Worm (Caenorhabditis elegans) whole organism, L4 larva: ENCODE results near the gene mrpl-16.

ENCODE experiments used
- F44E2.7 ChIP-seq: fragments of 200-800 bp; sonication (Bioruptor generic); IDR thresholded peaks from 2 replicates; pipeline ENCODE4 v2.1.2; 2022; ENCODE audit warnings: missing genetic modification characterization, missing compliant biosample characterization
- Y75B8A.6 ChIP-seq: fragments of 200-800 bp; sonication (Bioruptor generic); IDR thresholded peaks from 2 replicates; pipeline ENCODE4 v1.3.6; 2022; ENCODE audit warnings: missing genetic modification reagents, missing genetic modification characterization, missing compliant biosample characterization
- ZK546.5 ChIP-seq, 2 experiments: sonication (generic microtip); optimal IDR thresholded peaks; 2 replicates each; lab custom pipeline; 2017; ENCODE audit warnings: missing biosample characterization in 2 of 2, missing genetic modification characterization in 2 of 2
- aha-1 ChIP-seq: fragments of 150-350 bp; peaks from one replicate; lab custom pipeline; 2014; ENCODE audit warnings: missing biosample characterization, missing genetic modification characterization
- aly-2 ChIP-seq: sonication (generic microtip); optimal IDR thresholded peaks from 2 replicates; lab custom pipeline; 2018; ENCODE audit warnings: missing biosample characterization, missing genetic modification characterization
- arid-1 ChIP-seq: fragments of 200-800 bp; sonication (Bioruptor generic); conservative IDR thresholded peaks from 2 replicates; pipeline ENCODE4 v1.3.6; 2022; ENCODE audit warnings: missing genetic modification reagents, missing genetic modification characterization, missing compliant biosample characterization
- ceh-82 ChIP-seq: sonication (generic microtip); optimal IDR thresholded peaks from 2 replicates; lab custom pipeline; 2017; ENCODE audit warnings: missing biosample characterization, missing genetic modification characterization
- cey-2 ChIP-seq: sonication (generic microtip); optimal IDR thresholded peaks from 3 replicates; lab custom pipeline; 2017; ENCODE audit warnings: missing genetic modification characterization, mild to moderate bottlenecking, missing compliant biosample characterization, antibody characterized with exemption, borderline replicate concordance; ENCODE audit not compliant: insufficient read depth
- daf-8 ChIP-seq: fragments of 200-800 bp; sonication (Bioruptor generic); IDR thresholded peaks from 2 replicates; pipeline ENCODE4 v1.3.6; 2022; ENCODE audit warnings: missing genetic modification characterization, missing compliant biosample characterization
- dmd-6 ChIP-seq: fragments of 200-800 bp; sonication (Bioruptor generic); IDR thresholded peaks from 2 replicates; pipeline ENCODE4 v1.3.6; 2022; ENCODE audit warnings: missing genetic modification reagents, missing genetic modification characterization, missing compliant biosample characterization
- egl-27 ChIP-seq: sonication (generic microtip); optimal IDR thresholded peaks from 3 replicates; lab custom pipeline; 2017; ENCODE audit warnings: missing biosample characterization, missing genetic modification reagents, missing genetic modification characterization
- egl-43 ChIP-seq: fragments of 200-800 bp; sonication (Bioruptor generic); IDR thresholded peaks from 2 replicates; pipeline ENCODE4 v1.3.6; 2022; ENCODE audit warnings: missing genetic modification reagents, missing genetic modification characterization, missing compliant biosample characterization
- gei-8 ChIP-seq: fragments of 200-800 bp; sonication (Bioruptor generic); optimal IDR thresholded peaks from 2 replicates; lab custom pipeline; 2018; ENCODE audit warnings: mild to moderate bottlenecking, missing genetic modification characterization, missing compliant biosample characterization
- hif-1 ChIP-seq, 2 experiments: sonication (generic microtip); optimal IDR thresholded peaks; 2 replicates each; lab custom pipeline; 2016 to 2017; ENCODE audit warnings: missing compliant biosample characterization in 2 of 2, missing genetic modification characterization in 2 of 2, missing genetic modification reagents in 2 of 2, missing genotype in 2 of 2, mild to moderate bottlenecking in 1 of 2
- hmg-1.1 ChIP-seq: fragments of 200-800 bp; sonication (Bioruptor generic); IDR thresholded peaks from 2 replicates; pipeline ENCODE4 v1.3.6; 2022; ENCODE audit warnings: missing genetic modification reagents, missing genetic modification characterization, missing compliant biosample characterization
- lin-13 ChIP-seq: fragments of 150-350 bp; optimal IDR thresholded peaks from 2 replicates; lab custom pipeline; 2014; ENCODE audit warnings: missing biosample characterization, missing genetic modification reagents, missing genetic modification characterization
- lir-3 ChIP-seq: sonication (generic microtip); optimal IDR thresholded peaks from 2 replicates; lab custom pipeline; 2016; ENCODE audit warnings: mild to moderate bottlenecking, missing genetic modification characterization, missing compliant biosample characterization
- madf-5 ChIP-seq, 2 experiments: fragments of 200-800 bp; sonication (Bioruptor generic); IDR thresholded peaks; 2 replicates each; pipeline ENCODE4 v1.3.6; 2022; ENCODE audit warnings: missing compliant biosample characterization in 2 of 2, missing genetic modification characterization in 2 of 2
- madf-9 ChIP-seq: fragments of 200-800 bp; sonication (Bioruptor generic); conservative IDR thresholded peaks from 2 replicates; pipeline ENCODE4 v1.3.6; 2022; ENCODE audit warnings: missing genetic modification reagents, missing genetic modification characterization, missing compliant biosample characterization
- mdl-1 ChIP-seq, 2 experiments: fragments of 150-350 bp in 1 of 2; sonication (generic microtip) in 1 of 2; optimal IDR thresholded peaks; 2 replicates each; lab custom pipeline; 2014 to 2017; ENCODE audit warnings: missing biosample characterization in 2 of 2, missing genetic modification characterization in 2 of 2
- mdt-29 ChIP-seq: fragments of 200-800 bp; sonication (Bioruptor generic); IDR thresholded peaks from 2 replicates; pipeline ENCODE4 v1.3.6; 2022; ENCODE audit warnings: missing genetic modification reagents, missing genetic modification characterization, missing compliant biosample characterization
- mes-2 ChIP-seq: sonication (generic microtip); optimal IDR thresholded peaks from 2 replicates; lab custom pipeline; 2016; ENCODE audit warnings: missing genotype, mild to moderate bottlenecking, missing genetic modification characterization, missing compliant biosample characterization; ENCODE audit not compliant: poor library complexity, severe bottlenecking
- mxl-3 ChIP-seq: fragments of 200-800 bp; sonication (Bioruptor generic); optimal IDR thresholded peaks from 2 replicates; lab custom pipeline; 2018; ENCODE audit warnings: mild to moderate bottlenecking, missing genetic modification characterization, missing compliant biosample characterization
- nhr-10 ChIP-seq: fragments of 150-350 bp; optimal IDR thresholded peaks from 2 replicates; lab custom pipeline; 2014; ENCODE audit warnings: missing biosample characterization, missing genetic modification characterization
- nhr-237 ChIP-seq: sonication (generic microtip); optimal IDR thresholded peaks from 2 replicates; lab custom pipeline; 2017; ENCODE audit warnings: missing biosample characterization, missing genetic modification characterization
- nhr-42 ChIP-seq: fragments of 200-800 bp; sonication (Bioruptor generic); IDR thresholded peaks from 2 replicates; pipeline ENCODE4 v1.3.6; 2022; ENCODE audit warnings: missing genetic modification characterization, missing compliant biosample characterization
- nhr-48 ChIP-seq: sonication (generic microtip); optimal IDR thresholded peaks from 2 replicates; lab custom pipeline; 2016; ENCODE audit warnings: mild to moderate bottlenecking, missing genetic modification characterization, missing compliant biosample characterization
- nhr-77 ChIP-seq: fragments of 150-350 bp; optimal IDR thresholded peaks from 2 replicates; lab custom pipeline; 2014; ENCODE audit warnings: missing biosample characterization, missing genetic modification characterization
- php-3 ChIP-seq: fragments of 200-800 bp; sonication (Bioruptor generic); IDR thresholded peaks from 2 replicates; pipeline ENCODE4 v1.3.6; 2022; ENCODE audit warnings: missing genetic modification reagents, missing genetic modification characterization, missing compliant biosample characterization
- pqm-1 ChIP-seq: sonication (generic microtip); optimal IDR thresholded peaks from 2 replicates; lab custom pipeline; 2017; ENCODE audit warnings: missing biosample characterization, missing genetic modification characterization
- rbr-2 ChIP-seq: sonication (generic microtip); optimal IDR thresholded peaks from 2 replicates; lab custom pipeline; 2016; ENCODE audit warnings: missing genotype, missing genetic modification characterization, missing compliant biosample characterization
- saeg-2 ChIP-seq: fragments of 200-800 bp; sonication (Bioruptor generic); IDR thresholded peaks from 2 replicates; pipeline ENCODE4 v1.3.6; 2022; ENCODE audit warnings: missing genetic modification reagents, missing genetic modification characterization, missing compliant biosample characterization
- set-16 ChIP-seq: fragments of 200-800 bp; sonication (Bioruptor generic); IDR thresholded peaks from 2 replicates; pipeline ENCODE4 v1.3.6; 2022; ENCODE audit warnings: missing genetic modification reagents, missing genetic modification characterization, missing compliant biosample characterization
- spr-1 ChIP-seq: sonication (generic microtip); optimal IDR thresholded peaks from 2 replicates; lab custom pipeline; 2016; ENCODE audit warnings: mild to moderate bottlenecking, missing genetic modification characterization, missing compliant biosample characterization
- spr-3 ChIP-seq: fragments of 200-800 bp; sonication (Bioruptor generic); optimal IDR thresholded peaks from 2 replicates; lab custom pipeline; 2018; ENCODE audit warnings: mild to moderate bottlenecking, missing genetic modification characterization, missing compliant biosample characterization
- tra-1 ChIP-seq: fragments of 200-800 bp; sonication (Bioruptor generic); IDR thresholded peaks from 2 replicates; pipeline ENCODE4 v1.3.6; 2022; ENCODE audit warnings: missing genetic modification reagents, missing genetic modification characterization, missing compliant biosample characterization
- unc-39 ChIP-seq: sonication (generic microtip); optimal IDR thresholded peaks from 2 replicates; lab custom pipeline; 2017; ENCODE audit warnings: missing biosample characterization, missing genetic modification characterization
- unc-62 ChIP-seq, 3 experiments: fragments of 150-350 bp in 1 of 3; sonication (generic microtip); optimal IDR thresholded peaks in 2 of 3; peaks in 1 of 3; 1 replicate in 1 of 3; 2 replicates in 2 of 3; lab custom pipeline; 2014 to 2017; ENCODE audit warnings: missing biosample characterization in 3 of 3, missing genetic modification characterization in 3 of 3, missing genetic modification reagents in 3 of 3, missing genotype in 1 of 3
- zfp-2 ChIP-seq: sonication (generic microtip); optimal IDR thresholded peaks from 2 replicates; lab custom pipeline; 2016; ENCODE audit warnings: mild to moderate bottlenecking, missing genetic modification characterization, missing compliant biosample characterization
- ztf-7 ChIP-seq: fragments of 150-350 bp; optimal IDR thresholded peaks from 2 replicates; lab custom pipeline; 2014; ENCODE audit warnings: missing biosample characterization, missing genetic modification characterization

mrpl-16 gene

ce11 chrIII:4699922-4700321 lies 4.3 kb upstream of the mrpl-16 start, which contains the start of gene sel-13:
TSS of gene sel-13 (minus strand) at chrIII:4700224.
- TF ChIP-seq dmd-6 (GFP tag; lab: Robert Waterston, UW) (no peak), aha-1 (peak; percentile 93)

DNA sequence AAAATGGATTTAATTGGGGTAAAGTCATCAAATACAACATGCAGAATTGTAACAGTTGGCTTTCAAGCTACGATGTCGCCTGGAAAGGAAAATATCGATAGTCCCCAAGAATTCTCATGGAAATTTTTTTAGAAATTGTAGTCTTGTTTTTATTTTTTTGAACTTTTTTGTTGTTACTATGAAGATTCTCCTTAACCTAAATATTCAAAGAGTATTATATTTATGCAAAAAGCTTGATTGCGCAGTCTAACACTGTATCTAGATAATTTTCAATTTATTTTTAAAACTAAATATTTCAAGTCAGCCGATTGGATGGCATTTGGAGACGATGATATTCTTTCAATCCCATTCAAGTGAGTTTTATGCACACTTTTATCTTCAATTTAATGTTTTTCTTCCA lies 1.0 kb downstream of the mrpl-16 start, which contains the start of gene pgap-2:
Gene pgap-2 (plus strand): TSS at position 301 of the 400 bp plus-strand sequence.
- no peak for TF ChIP-seq nhr-42 (GFP tag; lab: Robert Waterston, UW)
- TF ChIP-seq spr-1 (tag; lab: Kevin White, UChicago): no peak
- TF ChIP-seq unc-62 (GFP tag; optimal IDR thresholded peaks at IDR 0.05 in 1 of 2; lab: Kevin White, UChicago): peak in 1 of 2 experiments; percentile 5
- no peak for TF ChIP-seq unc-62 (tag; optimal IDR thresholded peaks at IDR 0.05; lab: Kevin White, UChicago)
- TF ChIP-seq egl-43 (GFP tag; lab: Robert Waterston, UW): no peak
- no peak for TF ChIP-seq rbr-2

DNA sequence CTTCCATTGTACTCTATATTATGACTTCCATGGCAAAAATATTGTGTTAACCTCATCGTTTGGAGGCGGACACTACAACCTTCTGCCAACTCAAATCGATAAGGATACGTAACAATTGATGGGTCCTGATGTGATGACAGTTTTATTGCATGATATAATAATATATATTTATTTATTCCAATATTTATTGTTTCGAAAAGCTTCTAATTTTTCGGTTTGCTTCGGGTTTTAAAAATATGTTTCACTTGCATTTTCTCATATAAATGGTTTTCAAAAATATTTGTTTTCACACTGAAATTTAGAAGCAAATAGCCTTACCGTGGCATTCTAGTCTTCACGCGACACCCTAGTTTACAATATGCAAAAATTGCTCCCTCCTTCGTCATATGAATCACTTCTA lies 2.5 kb downstream of the mrpl-16 start, which contains the start of gene T04A8.13:
Gene T04A8.13 (plus strand): TSS at position 301 of the 400 bp plus-strand sequence.
- TF ChIP-seq nhr-237 (tag; lab: Kevin White, UChicago) (no peak), arid-1 (GFP tag; lab: Robert Waterston, UW) (no peak), egl-27 (tag; lab: Kevin White, UChicago) (no peak), mes-2 (tag; lab: Kevin White, UChicago) (no peak), aly-2 (tag; lab: Kevin White, UChicago) (no peak), Y75B8A.6 (GFP tag; lab: Robert Waterston, UW) (no peak), ZK546.5 (tag; optimal IDR thresholded peaks at IDR 0.05; lab: Kevin White, UChicago) (no peak), lin-13 (GFP tag; lab: Kevin White, UChicago) (no peak), ceh-82 (no peak), mxl-3 (GFP tag; lab: Kevin White, UChicago) (no peak), cey-2 (tag; lab: Kevin White, UChicago) (no peak), nhr-77 (no peak), spr-3 (GFP tag; lab: Kevin White, UChicago) (no peak), mdt-29 (GFP tag; lab: Robert Waterston, UW) (no peak), ztf-7 (tag; lab: Kevin White, UChicago) (no peak), hmg-1.1 (GFP tag; lab: Robert Waterston, UW) (no peak), madf-9 (GFP tag; lab: Robert Waterston, UW) (no peak)

DNA sequence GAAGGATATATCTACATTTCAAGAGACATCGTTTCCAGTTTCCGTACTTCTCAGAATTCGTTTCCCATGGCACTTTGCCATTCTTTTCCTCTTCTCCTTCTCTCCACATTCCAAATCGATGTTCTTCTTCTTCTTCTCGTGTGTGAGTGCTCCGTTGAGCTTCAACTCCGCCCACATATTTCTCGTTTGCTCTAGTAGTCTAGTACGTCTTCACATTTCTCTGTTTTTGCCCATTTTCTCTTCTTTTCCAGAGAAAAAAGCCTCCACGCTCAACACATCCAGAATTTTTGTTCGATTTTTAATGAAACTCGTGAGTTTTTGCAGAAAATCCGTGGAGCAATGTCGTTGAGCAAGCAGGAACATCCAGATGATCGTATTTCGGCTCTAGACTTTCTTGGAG lies 4.7 kb downstream of the mrpl-16 start, which contains the start of gene T04A8.18:
Gene T04A8.18 (plus strand): TSS at position 301 of the 400 bp plus-strand sequence.
- no peak for TF ChIP-seq gei-8 (GFP tag; lab: Kevin White, UChicago)
- TF ChIP-seq arid-1 (GFP tag; lab: Robert Waterston, UW): no peak
- no peak for TF ChIP-seq nhr-48 (tag; lab: Kevin White, UChicago)
- no peak for TF ChIP-seq zfp-2 (tag; lab: Kevin White, UChicago)
- TF ChIP-seq daf-8 (GFP tag; lab: Robert Waterston, UW): no peak
- TF ChIP-seq nhr-10 (tag; lab: Kevin White, UChicago): no peak
- no peak for TF ChIP-seq set-16 (GFP tag; lab: Robert Waterston, UW)
- no peak for TF ChIP-seq lir-3 (tag; lab: Kevin White, UChicago)
- TF ChIP-seq saeg-2 (GFP tag; lab: Robert Waterston, UW): no peak
- no peak for TF ChIP-seq pqm-1
- no peak for TF ChIP-seq mdt-29 (GFP tag; lab: Robert Waterston, UW)
- TF ChIP-seq hif-1 (tag; optimal IDR thresholded peaks at IDR 0.05; lab: Kevin White, UChicago): no peak
- no peak for TF ChIP-seq mdl-1 (tag; optimal IDR thresholded peaks at IDR 0.05; lab: Kevin White, UChicago)
- TF ChIP-seq tra-1 (GFP tag; lab: Robert Waterston, UW): no peak
- TF ChIP-seq unc-39 (tag; lab: Kevin White, UChicago): no peak
- no peak for TF ChIP-seq ztf-7 (tag; lab: Kevin White, UChicago)
- no peak for TF ChIP-seq F44E2.7
- no peak for TF ChIP-seq php-3 (GFP tag; lab: Robert Waterston, UW)
- TF ChIP-seq madf-5 (GFP tag; IDR thresholded peaks at IDR 0.05; lab: Robert Waterston, UW): no peak
